Fruit fly (Drosophila melanogaster) S2 (cell line): Measurements from ENCODE around the gene CG10555.

Source experiments
- CG8478 ChIP-seq: fragments of >200 bp; optimal IDR thresholded peaks from 2 replicates; lab custom pipeline; 2018
- CTCF ChIP-seq, 2 experiments: fragments of >200 bp; optimal IDR thresholded peaks; 2 replicates each; lab custom pipeline; 2018

dm6 chrX:8366329-8366728, 32.4 kb upstream of the CG10555 start:
- no peak for TF ChIP-seq CG8478 (lab: Kevin White, UChicago)
- no peak for TF ChIP-seq CTCF (optimal IDR thresholded peaks at IDR 0.05; lab: Kevin White, UChicago)
